Fruit fly (Drosophila melanogaster) whole organism, pupa: ENCODE measurements around the gene CG11791.

Experiments
- CG13204 ChIP-seq: fragments of 200-800 bp; sonication (Bioruptor generic); optimal IDR thresholded peaks from 2 replicates; lab custom pipeline; 2018; ENCODE audit warnings: missing biosample characterization, mild to moderate bottlenecking, missing genetic modification characterization, moderate library complexity
- CG14655 ChIP-seq: fragments of 200-800 bp; sonication (Bioruptor generic); optimal IDR thresholded peaks from 3 replicates; lab custom pipeline; 2017; ENCODE audit warnings: mild to moderate bottlenecking, missing biosample characterization, missing genetic modification reagents, missing genetic modification characterization
- CG34367 ChIP-seq: fragments of 200-800 bp; sonication (Bioruptor generic); optimal IDR thresholded peaks from 2 replicates; lab custom pipeline; 2018; ENCODE audit warnings: missing biosample characterization, mild to moderate bottlenecking, missing genetic modification characterization
- CG9948 ChIP-seq: fragments of 200-800 bp; sonication (Bioruptor generic); optimal IDR thresholded peaks from 2 replicates; lab custom pipeline; 2018; ENCODE audit warnings: missing biosample characterization, mild to moderate bottlenecking, missing genetic modification characterization, moderate library complexity
- D1 ChIP-seq: fragments of 200-800 bp; sonication (Bioruptor generic); optimal IDR thresholded peaks from 2 replicates; lab custom pipeline; 2018; ENCODE audit warnings: missing biosample characterization, mild to moderate bottlenecking, missing genetic modification characterization, moderate library complexity
- Pif1A ChIP-seq: fragments of 200-800 bp; sonication (Bioruptor generic); optimal IDR thresholded peaks from 3 replicates; lab custom pipeline; 2016; ENCODE audit warnings: missing biosample characterization, missing genetic modification characterization
- Pif1B ChIP-seq: fragments of 200-800 bp; sonication (Bioruptor generic); optimal IDR thresholded peaks from 3 replicates; lab custom pipeline; 2016; ENCODE audit warnings: missing biosample characterization, missing genetic modification characterization
- fd96Ca ChIP-seq: fragments of 200-800 bp; sonication (Bioruptor generic); IDR thresholded peaks from 3 replicates; pipeline ENCODE4 v1.3.6; 2022; ENCODE audit warnings: missing biosample characterization, missing genetic modification characterization

DNA sequence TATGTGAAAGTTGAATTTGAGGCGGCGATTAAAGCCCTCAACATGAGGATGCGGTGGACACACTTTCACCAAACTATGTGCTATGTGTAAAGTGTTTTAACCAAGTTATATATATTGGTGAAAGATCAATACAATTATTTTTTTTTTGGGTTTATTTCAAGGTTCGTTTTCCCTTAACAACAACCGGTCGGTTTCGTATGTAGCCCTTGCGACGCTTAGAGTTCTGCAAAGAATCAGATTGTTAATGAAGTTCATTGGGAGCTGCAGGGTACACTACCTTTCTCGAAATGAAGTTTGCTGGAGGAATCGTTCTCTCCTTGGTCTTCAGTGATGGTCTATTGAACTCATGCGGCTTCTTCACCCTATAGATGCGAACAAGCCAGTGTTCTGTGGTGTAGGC lies 17.4 kb downstream of the CG11791 start:
- TF ChIP-seq D1 (tag; lab: Kevin White, UChicago) (no peak), CG13204 (GFP tag; lab: Kevin White, UChicago) (no peak), Pif1B (GFP tag; lab: Kevin White, UChicago) (no peak), CG14655 (GFP tag; lab: Kevin White, UChicago) (no peak), Pif1A (GFP tag; lab: Kevin White, UChicago) (no peak), CG34367 (tag; lab: Kevin White, UChicago) (no peak), CG9948 (tag; lab: Kevin White, UChicago) (no peak), fd96Ca (no peak)
